In genomic region chrX:535728-536127, ce11 we compare ENCODE assay signal across 4 worm cellular contexts.
TF ChIP-seq lines count a peak whose summit lies in the region.

TSS of gene F28C10.3 (minus strand) at chrX:535828.

TF ChIP-seq in whole organism, L2 larva, 48 proteins besides CTCF, POLR2A, EP300 and RAD21 (continues in another document):
- peak; percentile 58 for TF ChIP-seq Y55F3AM.14 (GFP tag; optimal IDR thresholded peaks at IDR 0.05; lab: Kevin White, UChicago)
- TF ChIP-seq elt-3 (tag; optimal IDR thresholded peaks at IDR 0.05; lab: Kevin White, UChicago) = no peak
- TF ChIP-seq alr-1 (tag; optimal IDR thresholded peaks at IDR 0.05; lab: Kevin White, UChicago) = no peak
- TF ChIP-seq egl-27 (tag; optimal IDR thresholded peaks at IDR 0.05; lab: Kevin White, UChicago) = peak; percentile 93
- TF ChIP-seq blmp-1 (tag; optimal IDR thresholded peaks at IDR 0.05; lab: Kevin White, UChicago; ENCODE audit: insufficient read depth) = peak; percentile 87
- TF ChIP-seq nhr-25 (tag; optimal IDR thresholded peaks at IDR 0.05; lab: Kevin White, UChicago) = peak; percentile 91
- TF ChIP-seq nhr-129 (tag; optimal IDR thresholded peaks at IDR 0.05; lab: Kevin White, UChicago) = peak; percentile 94
- no peak for TF ChIP-seq ceh-82 (tag; optimal IDR thresholded peaks at IDR 0.05; lab: Kevin White, UChicago)
- TF ChIP-seq sem-4 (tag; optimal IDR thresholded peaks at IDR 0.05; lab: Kevin White, UChicago) = peak; percentile 92
- peak; percentile 79 for TF ChIP-seq mab-5 (tag; optimal IDR thresholded peaks at IDR 0.05; lab: Kevin White, UChicago)
- peak; percentile 88 for TF ChIP-seq C34F6.9 (tag; optimal IDR thresholded peaks at IDR 0.05; lab: Kevin White, UChicago)
- TF ChIP-seq ztf-1 (GFP tag; conservative IDR thresholded peaks at IDR 0.05; lab: Robert Waterston, UW) = no peak
- peak; percentile 81 for TF ChIP-seq sma-3 (GFP tag; optimal IDR thresholded peaks at IDR 0.05; lab: Kevin White, UChicago)
- no peak for TF ChIP-seq nhr-77 (tag; optimal IDR thresholded peaks at IDR 0.05; lab: Kevin White, UChicago)
- TF ChIP-seq nhr-10 (tag; optimal IDR thresholded peaks at IDR 0.05; lab: Kevin White, UChicago) = no peak
- TF ChIP-seq gmeb-1 (tag; optimal IDR thresholded peaks at IDR 0.05; lab: Kevin White, UChicago) = no peak
- no peak for TF ChIP-seq ztf-11 (tag; optimal IDR thresholded peaks at IDR 0.05; lab: Kevin White, UChicago)
- peak; percentile 93 for TF ChIP-seq fos-1 (tag; optimal IDR thresholded peaks at IDR 0.05; lab: Kevin White, UChicago)
- no peak for TF ChIP-seq ama-1 (optimal IDR thresholded peaks at IDR 0.05; lab: Kevin White, UChicago)
- TF ChIP-seq elt-1 (tag; optimal IDR thresholded peaks at IDR 0.05; lab: Kevin White, UChicago) = no peak
- TF ChIP-seq crh-2 (tag; optimal IDR thresholded peaks at IDR 0.05; lab: Kevin White, UChicago) = peak; percentile 97
- TF ChIP-seq nhr-11 (tag; optimal IDR thresholded peaks at IDR 0.05; lab: Kevin White, UChicago) = no peak
- no peak for TF ChIP-seq ZK546.5 (tag; optimal IDR thresholded peaks at IDR 0.05; lab: Kevin White, UChicago)
- no peak for TF ChIP-seq nhr-23 (tag; optimal IDR thresholded peaks at IDR 0.05; lab: Kevin White, UChicago)

TF ChIP-seq in whole organism, L4 larva, 104 proteins besides CTCF, POLR2A, EP300 and RAD21 (continues in another document):
- TF ChIP-seq ceh-28 (tag; optimal IDR thresholded peaks at IDR 0.05; lab: Kevin White, UChicago) = no peak
- TF ChIP-seq daf-8 (GFP tag; IDR thresholded peaks at IDR 0.05; lab: Robert Waterston, UW) = no peak
- TF ChIP-seq Y5F2A.4 (GFP tag; optimal IDR thresholded peaks at IDR 0.05; lab: Kevin White, UChicago) = no peak
- TF ChIP-seq lir-3 (tag; optimal IDR thresholded peaks at IDR 0.05; lab: Kevin White, UChicago) = no peak
- TF ChIP-seq skn-1 (tag; optimal IDR thresholded peaks at IDR 0.05; lab: Kevin White, UChicago) = no peak
- TF ChIP-seq php-3 (GFP tag; IDR thresholded peaks at IDR 0.05; lab: Robert Waterston, UW) = no peak
- no peak for TF ChIP-seq daf-19 (GFP tag; conservative IDR thresholded peaks at IDR 0.05; lab: Robert Waterston, UW)
- TF ChIP-seq madf-9 (GFP tag; conservative IDR thresholded peaks at IDR 0.05; lab: Robert Waterston, UW) = no peak
- TF ChIP-seq lin-38 (GFP tag; IDR thresholded peaks at IDR 0.05; lab: Robert Waterston, UW) = no peak
- no peak for TF ChIP-seq zfp-3 (GFP tag; conservative IDR thresholded peaks at IDR 0.05; lab: Robert Waterston, UW)
- peak; percentile 38 for TF ChIP-seq nhr-77 (tag; optimal IDR thresholded peaks at IDR 0.05; lab: Kevin White, UChicago)
- peak; percentile 28; the same call in 1 of the 2 replicates for TF ChIP-seq lin-29 (GFP tag; IDR thresholded peaks at IDR 0.05; lab: Robert Waterston, UW)
- no peak for TF ChIP-seq nhr-41 (GFP tag; IDR thresholded peaks at IDR 0.05; lab: Robert Waterston, UW)
- peak; percentile 68 for TF ChIP-seq rbr-2 (tag; optimal IDR thresholded peaks at IDR 0.05; lab: Kevin White, UChicago)
- peak in 1 of 2 experiments; percentile 94 for TF ChIP-seq unc-62 (GFP tag; optimal IDR thresholded peaks at IDR 0.05 in 1 of 2; lab: Kevin White, UChicago)
- no peak for TF ChIP-seq unc-62 (tag; optimal IDR thresholded peaks at IDR 0.05; lab: Kevin White, UChicago)
- no peak for TF ChIP-seq F10B5.3 (tag; optimal IDR thresholded peaks at IDR 0.05; lab: Kevin White, UChicago)
- TF ChIP-seq mep-1 (tag; optimal IDR thresholded peaks at IDR 0.05; lab: Kevin White, UChicago) = peak; percentile 91
- peak; percentile 89 for TF ChIP-seq hlh-11 (tag; optimal IDR thresholded peaks at IDR 0.05; lab: Kevin White, UChicago)
- TF ChIP-seq dmd-6 (GFP tag; IDR thresholded peaks at IDR 0.05; lab: Robert Waterston, UW) = peak; percentile 71
- no peak for TF ChIP-seq D1046.2 (GFP tag; IDR thresholded peaks at IDR 0.05; lab: Robert Waterston, UW)
- TF ChIP-seq attf-4 (tag; optimal IDR thresholded peaks at IDR 0.05; lab: Kevin White, UChicago) = no peak
- TF ChIP-seq mxl-2 (GFP tag; conservative IDR thresholded peaks at IDR 0.05; lab: Robert Waterston, UW) = no peak
- no peak for TF ChIP-seq ztf-11 (tag; optimal IDR thresholded peaks at IDR 0.05; lab: Kevin White, UChicago)
- no peak for TF ChIP-seq zfp-2 (tag; optimal IDR thresholded peaks at IDR 0.05; lab: Kevin White, UChicago)

TF ChIP-seq in whole organism, late embryonic, 69 proteins besides CTCF, POLR2A, EP300 and RAD21 (continues in another document):
- no peak for TF ChIP-seq che-1 (tag; optimal IDR thresholded peaks at IDR 0.05; lab: Kevin White, UChicago)
- TF ChIP-seq dve-1 (tag; optimal IDR thresholded peaks at IDR 0.05; lab: Kevin White, UChicago) = peak; percentile 33
- TF ChIP-seq K02D7.2 (tag; optimal IDR thresholded peaks at IDR 0.05; lab: Kevin White, UChicago) = no peak
- TF ChIP-seq C08G9.2 (tag; optimal IDR thresholded peaks at IDR 0.05; lab: Kevin White, UChicago) = peak; percentile 41
- TF ChIP-seq unc-42 (tag; optimal IDR thresholded peaks at IDR 0.05; lab: Kevin White, UChicago) = peak; percentile 55
- TF ChIP-seq pax-1 (tag; optimal IDR thresholded peaks at IDR 0.05; lab: Kevin White, UChicago) = no peak
- peak; percentile 81 for TF ChIP-seq nfya-1 (tag; optimal IDR thresholded peaks at IDR 0.05; lab: Kevin White, UChicago)
- peak; percentile 2 for TF ChIP-seq pros-1 (tag; optimal IDR thresholded peaks at IDR 0.05; lab: Kevin White, UChicago)
- TF ChIP-seq sdc-2 (tag; optimal IDR thresholded peaks at IDR 0.05; lab: Kevin White, UChicago) = peak; percentile 73
- TF ChIP-seq hlh-8 (tag; optimal IDR thresholded peaks at IDR 0.05; lab: Kevin White, UChicago) = peak; percentile 5
- TF ChIP-seq pha-2 (tag; optimal IDR thresholded peaks at IDR 0.05; lab: Kevin White, UChicago) = no peak
- no peak for TF ChIP-seq nhr-232 (tag; optimal IDR thresholded peaks at IDR 0.05; lab: Kevin White, UChicago)
- TF ChIP-seq ceh-31 (tag; optimal IDR thresholded peaks at IDR 0.05; lab: Kevin White, UChicago) = peak; percentile 83
- no peak for TF ChIP-seq ets-4 (tag; optimal IDR thresholded peaks at IDR 0.05; lab: Kevin White, UChicago)
- no peak for TF ChIP-seq C38D4.7 (GFP tag; optimal IDR thresholded peaks at IDR 0.05; lab: Kevin White, UChicago)
- no peak for TF ChIP-seq madf-2 (tag; optimal IDR thresholded peaks at IDR 0.05; lab: Kevin White, UChicago)
- peak; percentile 27 for TF ChIP-seq hlh-30 (tag; optimal IDR thresholded peaks at IDR 0.05; lab: Kevin White, UChicago; ENCODE audit: insufficient read depth)
- TF ChIP-seq odd-2 (tag; optimal IDR thresholded peaks at IDR 0.05; lab: Kevin White, UChicago) = no peak
- no peak for TF ChIP-seq T23F11.4 (GFP tag; optimal IDR thresholded peaks at IDR 0.05; lab: Kevin White, UChicago)
- no peak for TF ChIP-seq ttx-3 (tag; optimal IDR thresholded peaks at IDR 0.05; lab: Kevin White, UChicago)
- TF ChIP-seq rnt-1 (tag; optimal IDR thresholded peaks at IDR 0.05; lab: Kevin White, UChicago) = peak; percentile 27
- TF ChIP-seq ztf-16 (tag; optimal IDR thresholded peaks at IDR 0.05; lab: Kevin White, UChicago) = no peak
- no peak for TF ChIP-seq ceh-48 (tag; optimal IDR thresholded peaks at IDR 0.05; lab: Kevin White, UChicago)
- TF ChIP-seq pat-9 (tag; optimal IDR thresholded peaks at IDR 0.05; lab: Kevin White, UChicago) = no peak
- TF ChIP-seq ceh-24 (tag; optimal IDR thresholded peaks at IDR 0.05; lab: Kevin White, UChicago) = no peak
- no peak for TF ChIP-seq elt-2 (tag; optimal IDR thresholded peaks at IDR 0.05; lab: Kevin White, UChicago)
- peak; percentile 71 for TF ChIP-seq tbx-2 (tag; optimal IDR thresholded peaks at IDR 0.05; lab: Kevin White, UChicago)

TF ChIP-seq in whole organism, mixed stage, embryonic, 35 proteins besides CTCF, POLR2A, EP300 and RAD21 (continues in another document):
- no peak for TF ChIP-seq nhr-76 (tag; optimal IDR thresholded peaks at IDR 0.05; lab: Kevin White, UChicago)
- TF ChIP-seq drap-1 (GFP tag; optimal IDR thresholded peaks at IDR 0.05; lab: Kevin White, UChicago) = no peak
- TF ChIP-seq elt-1 (tag; optimal IDR thresholded peaks at IDR 0.05; lab: Kevin White, UChicago; ENCODE audit: borderline replicate concordance, insufficient read depth) = no peak
- peak; percentile 58 for TF ChIP-seq nhr-237 (tag; optimal IDR thresholded peaks at IDR 0.05; lab: Kevin White, UChicago)
- TF ChIP-seq blmp-1 (tag; optimal IDR thresholded peaks at IDR 0.05; lab: Kevin White, UChicago) = no peak
- no peak for TF ChIP-seq elt-3 (tag; optimal IDR thresholded peaks at IDR 0.05; lab: Kevin White, UChicago)
- no peak for TF ChIP-seq zip-8 (tag; optimal IDR thresholded peaks at IDR 0.05; lab: Kevin White, UChicago)
- TF ChIP-seq ces-1 (GFP tag; optimal IDR thresholded peaks at IDR 0.05; lab: Kevin White, UChicago) = peak; percentile 71
- no peak for TF ChIP-seq mab-5 (tag; optimal IDR thresholded peaks at IDR 0.05; lab: Kevin White, UChicago)
- peak; percentile 45 for TF ChIP-seq lsy-2 (tag; optimal IDR thresholded peaks at IDR 0.05; lab: Kevin White, UChicago)
- TF ChIP-seq snpc-4 (tag; optimal IDR thresholded peaks at IDR 0.05; lab: Kevin White, UChicago) = no peak
- TF ChIP-seq pha-4 (tag; optimal IDR thresholded peaks at IDR 0.05; lab: Kevin White, UChicago) = peak; percentile 49
- TF ChIP-seq nhr-28 (tag; optimal IDR thresholded peaks at IDR 0.05; lab: Kevin White, UChicago) = no peak
- no peak for TF ChIP-seq lin-32 (GFP tag; optimal IDR thresholded peaks at IDR 0.05; lab: Kevin White, UChicago)
- no peak for TF ChIP-seq M03D4.4 (tag; optimal IDR thresholded peaks at IDR 0.05; lab: Kevin White, UChicago)
- no peak for TF ChIP-seq ceh-83 (GFP tag; optimal IDR thresholded peaks at IDR 0.05; lab: Kevin White, UChicago)
- no peak for TF ChIP-seq bed-3 (GFP tag; optimal IDR thresholded peaks at IDR 0.05; lab: Kevin White, UChicago)
- TF ChIP-seq flh-1 (GFP tag; optimal IDR thresholded peaks at IDR 0.05; lab: Kevin White, UChicago) = no peak
- TF ChIP-seq hlh-1 (tag; optimal IDR thresholded peaks at IDR 0.05; lab: Kevin White, UChicago) = peak; percentile 11
- TF ChIP-seq sem-2 (GFP tag; optimal IDR thresholded peaks at IDR 0.05; lab: Kevin White, UChicago) = no peak
- no peak for TF ChIP-seq nhr-12 (tag; optimal IDR thresholded peaks at IDR 0.05; lab: Kevin White, UChicago)
- TF ChIP-seq lin-13 (tag; optimal IDR thresholded peaks at IDR 0.05; lab: Kevin White, UChicago) = peak; percentile 31
- peak; percentile 42 for TF ChIP-seq mep-1 (tag; optimal IDR thresholded peaks at IDR 0.05; lab: Kevin White, UChicago)
- TF ChIP-seq ztf-11 (tag; optimal IDR thresholded peaks at IDR 0.05; lab: Kevin White, UChicago) = no peak
- TF ChIP-seq ceh-39 (tag; optimal IDR thresholded peaks at IDR 0.05; lab: Kevin White, UChicago) = peak; percentile 86
- TF ChIP-seq cnd-1 (tag; optimal IDR thresholded peaks at IDR 0.05; lab: Kevin White, UChicago) = peak; percentile 23
- no peak for TF ChIP-seq unc-39 (tag; optimal IDR thresholded peaks at IDR 0.05; lab: Kevin White, UChicago)
- peak; percentile 82 for TF ChIP-seq unc-62 (GFP tag; optimal IDR thresholded peaks at IDR 0.05; lab: Kevin White, UChicago)
- TF ChIP-seq ceh-43 (GFP tag; optimal IDR thresholded peaks at IDR 0.05; lab: Kevin White, UChicago) = peak; percentile 15
- TF ChIP-seq nhr-2 (tag; optimal IDR thresholded peaks at IDR 0.05; lab: Kevin White, UChicago) = peak; percentile 16
